Fruit fly (Drosophila melanogaster): ENCODE measurements around the gene CG32647.

CG32647 gene

dm6 chrX:12735478-12736428 lies 49.0 kb downstream of the CG32647 start:
- TF ChIP-seq N (GFP tag; optimal IDR thresholded peaks at IDR 0.05), result no peak
- peak; percentile 92 for TF ChIP-seq OdsH (GFP tag; optimal IDR thresholded peaks at IDR 0.05)
- peak; percentile 56 for TF ChIP-seq Jra (GFP tag; optimal IDR thresholded peaks at IDR 0.05)
- peak; percentile 98 for TF ChIP-seq woc (GFP tag; optimal IDR thresholded peaks at IDR 0.05)
- peak; percentile 90 for TF ChIP-seq rgr (GFP tag; optimal IDR thresholded peaks at IDR 0.05)
- peak in 1 of 2 experiments; percentile 95 for TF ChIP-seq foxo (GFP tag; optimal IDR thresholded peaks at IDR 0.05)
- TF ChIP-seq sage (GFP tag; optimal IDR thresholded peaks at IDR 0.05), result peak; percentile 46
- TF ChIP-seq HLH106 (tag; optimal IDR thresholded peaks at IDR 0.05), result peak; percentile 96
- peak; percentile 40 for TF ChIP-seq Vsx2 (GFP tag; optimal IDR thresholded peaks at IDR 0.05; ENCODE audit: partially characterized antibody)
- TF ChIP-seq pan (optimal IDR thresholded peaks at IDR 0.05), result no peak
- peak; percentile 48 for TF ChIP-seq Hnf4 (GFP tag; optimal IDR thresholded peaks at IDR 0.05)
- no peak for TF ChIP-seq lola (GFP tag; optimal IDR thresholded peaks at IDR 0.05)
- TF ChIP-seq tai (GFP tag; optimal IDR thresholded peaks at IDR 0.05), result peak; percentile 91
- TF ChIP-seq jim (GFP tag; optimal IDR thresholded peaks at IDR 0.05), result peak; percentile 92
- TF ChIP-seq brk (GFP tag; optimal IDR thresholded peaks at IDR 0.05), result peak; percentile 80
- TF ChIP-seq dmrt93B (GFP tag; optimal IDR thresholded peaks at IDR 0.05), result peak; percentile 98
- peak; percentile 94 for TF ChIP-seq fru (GFP tag; optimal IDR thresholded peaks at IDR 0.05)
- peak; percentile 98 for TF ChIP-seq Sp1 (GFP tag; optimal IDR thresholded peaks at IDR 0.05)
- peak; percentile 35 for TF ChIP-seq Abd-B (GFP tag; optimal IDR thresholded peaks at IDR 0.05)
- peak; percentile 93 for TF ChIP-seq Hr83 (GFP tag; optimal IDR thresholded peaks at IDR 0.05; ENCODE audit: poor library complexity, severe bottlenecking)
- TF ChIP-seq Dfd (GFP tag; optimal IDR thresholded peaks at IDR 0.05), result peak; percentile 80
- peak; percentile 92 for TF ChIP-seq br (GFP tag; optimal IDR thresholded peaks at IDR 0.05)
- TF ChIP-seq psq (GFP tag; optimal IDR thresholded peaks at IDR 0.05), result peak; percentile 99
- peak; percentile 24 for TF ChIP-seq Mio (GFP tag; optimal IDR thresholded peaks at IDR 0.05)
- TF ChIP-seq Dif (GFP tag; optimal IDR thresholded peaks at IDR 0.05; ENCODE audit: partially characterized antibody), result peak; percentile 57
- peak; percentile 96 for TF ChIP-seq ey (GFP tag; optimal IDR thresholded peaks at IDR 0.05)
- no peak for TF ChIP-seq Hr78 (GFP tag; optimal IDR thresholded peaks at IDR 0.05)
- TF ChIP-seq usp (GFP tag; optimal IDR thresholded peaks at IDR 0.05), result no peak
- peak; percentile 81 for TF ChIP-seq dsf (GFP tag; optimal IDR thresholded peaks at IDR 0.05; ENCODE audit: borderline replicate concordance)
- TF ChIP-seq CrebA (GFP tag; optimal IDR thresholded peaks at IDR 0.05; ENCODE audit: borderline replicate concordance), result peak; percentile 85
- TF ChIP-seq CG32264 (GFP tag; optimal IDR thresholded peaks at IDR 0.05), result peak; percentile 72
- TF ChIP-seq Myc (optimal IDR thresholded peaks at IDR 0.05), result no peak
- peak; percentile 81 for TF ChIP-seq GATAd (GFP tag; optimal IDR thresholded peaks at IDR 0.05)
- peak; percentile 95 for TF ChIP-seq sv (GFP tag; optimal IDR thresholded peaks at IDR 0.05)
- TF ChIP-seq h (GFP tag; optimal IDR thresholded peaks at IDR 0.05), result peak; percentile 90
- peak; percentile 94 for TF ChIP-seq CG9705 (GFP tag; optimal IDR thresholded peaks at IDR 0.05)
- TF ChIP-seq Rel (GFP tag; optimal IDR thresholded peaks at IDR 0.05), result peak; percentile 40
- peak; percentile 46 for TF ChIP-seq Rel (tag; optimal IDR thresholded peaks at IDR 0.05)
- TF ChIP-seq dl (GFP tag; optimal IDR thresholded peaks at IDR 0.05; ENCODE audit: insufficient read depth in 1 of 2, partially characterized antibody in 2 of 2), result peak; percentile 51 to 71

dm6 chrX:12734710-12735462 lies 49.9 kb downstream of the CG32647 start:
- peak; percentile 9 for TF ChIP-seq sage (GFP tag; optimal IDR thresholded peaks at IDR 0.05)
- peak; percentile 87 for TF ChIP-seq Dif (GFP tag; optimal IDR thresholded peaks at IDR 0.05; ENCODE audit: partially characterized antibody)
- no peak for TF ChIP-seq ey (GFP tag; optimal IDR thresholded peaks at IDR 0.05)
- TF ChIP-seq woc (GFP tag; optimal IDR thresholded peaks at IDR 0.05), result no peak
- TF ChIP-seq Hr83 (GFP tag; optimal IDR thresholded peaks at IDR 0.05; ENCODE audit: poor library complexity, severe bottlenecking), result peak; percentile 95
- TF ChIP-seq rgr (GFP tag; optimal IDR thresholded peaks at IDR 0.05), result peak; percentile 84
- peak; percentile 95 for TF ChIP-seq HLH106 (tag; optimal IDR thresholded peaks at IDR 0.05)
- no peak for TF ChIP-seq pan (optimal IDR thresholded peaks at IDR 0.05)
- TF ChIP-seq psq (GFP tag; optimal IDR thresholded peaks at IDR 0.05), result peak; percentile 99
- no peak for TF ChIP-seq Rel (GFP tag; optimal IDR thresholded peaks at IDR 0.05)
- TF ChIP-seq Rel (tag; optimal IDR thresholded peaks at IDR 0.05), result peak; percentile 72
- TF ChIP-seq Hr78 (GFP tag; optimal IDR thresholded peaks at IDR 0.05), result no peak
- no peak for TF ChIP-seq Abd-B (GFP tag; optimal IDR thresholded peaks at IDR 0.05)
- TF ChIP-seq Hnf4 (GFP tag; optimal IDR thresholded peaks at IDR 0.05), result peak; percentile 31
- TF ChIP-seq fru (GFP tag; optimal IDR thresholded peaks at IDR 0.05), result peak; percentile 27
- TF ChIP-seq Vsx2 (GFP tag; optimal IDR thresholded peaks at IDR 0.05; ENCODE audit: partially characterized antibody), result peak; percentile 53
- peak; percentile 80 for TF ChIP-seq OdsH (GFP tag; optimal IDR thresholded peaks at IDR 0.05)
- TF ChIP-seq Myc (optimal IDR thresholded peaks at IDR 0.05), result no peak
- no peak for TF ChIP-seq h (GFP tag; optimal IDR thresholded peaks at IDR 0.05)
- TF ChIP-seq sv (GFP tag; optimal IDR thresholded peaks at IDR 0.05), result no peak
- no peak for TF ChIP-seq Jra (GFP tag; optimal IDR thresholded peaks at IDR 0.05)
- peak; percentile 86 for TF ChIP-seq CG9705 (GFP tag; optimal IDR thresholded peaks at IDR 0.05)
- no peak for TF ChIP-seq tai (GFP tag; optimal IDR thresholded peaks at IDR 0.05)
- peak; percentile 67 to 83 for TF ChIP-seq dl (GFP tag; optimal IDR thresholded peaks at IDR 0.05; ENCODE audit: insufficient read depth in 1 of 2, partially characterized antibody in 2 of 2)
- TF ChIP-seq dsf (GFP tag; optimal IDR thresholded peaks at IDR 0.05; ENCODE audit: borderline replicate concordance), result no peak
- TF ChIP-seq brk (GFP tag; optimal IDR thresholded peaks at IDR 0.05), result no peak
- TF ChIP-seq jim (GFP tag; optimal IDR thresholded peaks at IDR 0.05), result peak; percentile 99
- no peak for TF ChIP-seq br (GFP tag; optimal IDR thresholded peaks at IDR 0.05)
- peak; percentile 82 for TF ChIP-seq dmrt93B (GFP tag; optimal IDR thresholded peaks at IDR 0.05)
- TF ChIP-seq CG32264 (GFP tag; optimal IDR thresholded peaks at IDR 0.05), result no peak
- TF ChIP-seq usp (GFP tag; optimal IDR thresholded peaks at IDR 0.05), result no peak
- TF ChIP-seq Mio (GFP tag; optimal IDR thresholded peaks at IDR 0.05), result no peak
- peak; percentile 7 for TF ChIP-seq CrebA (GFP tag; optimal IDR thresholded peaks at IDR 0.05; ENCODE audit: borderline replicate concordance)
- no peak for TF ChIP-seq lola (GFP tag; optimal IDR thresholded peaks at IDR 0.05)
- peak; percentile 20 to 86 for TF ChIP-seq foxo (GFP tag; optimal IDR thresholded peaks at IDR 0.05)
